Fruit fly (Drosophila melanogaster) whole organism, embryonic: ENCODE results near the gene yellow-f.

Experiments
- Bdp1 ChIP-seq: fragments of 200-800 bp; sonication (Bioruptor generic); optimal IDR thresholded peaks from 3 replicates; lab custom pipeline; 2016; ENCODE audit warnings: missing biosample characterization, missing genetic modification characterization
- CG10431 ChIP-seq: fragments of 200-800 bp; sonication (Bioruptor generic); optimal IDR thresholded peaks from 3 replicates; lab custom pipeline; 2018; ENCODE audit warnings: missing biosample characterization, mild to moderate bottlenecking, missing genetic modification characterization
- CG10565 ChIP-seq: fragments of 200-800 bp; sonication (Bioruptor generic); optimal IDR thresholded peaks from 3 replicates; lab custom pipeline; 2016; ENCODE audit warnings: missing biosample characterization, mild to moderate bottlenecking, missing genetic modification characterization
- CG13624 ChIP-seq: fragments of 200-800 bp; sonication (Bioruptor generic); optimal IDR thresholded peaks from 2 replicates; lab custom pipeline; 2016; ENCODE audit warnings: missing biosample characterization, missing genetic modification characterization
- CG14050 ChIP-seq: fragments of 200-800 bp; sonication (Bioruptor generic); IDR thresholded peaks from 3 replicates; pipeline ENCODE4 v1.3.6; 2022; ENCODE audit warnings: missing biosample characterization, missing genetic modification characterization
- CG14441 ChIP-seq: fragments of 200-800 bp; sonication (Bioruptor generic); IDR thresholded peaks from 2 replicates; pipeline ENCODE4 v1.3.6; 2022; ENCODE audit warnings: missing biosample characterization, missing genetic modification characterization
- CG14667 ChIP-seq: fragments of 200-800 bp; sonication (Bioruptor generic); IDR thresholded peaks from 2 replicates; pipeline ENCODE4 v1.3.6; 2022; ENCODE audit warnings: missing biosample characterization, missing genetic modification characterization
- CG14965 ChIP-seq: fragments of 200-800 bp; sonication (Bioruptor generic); optimal IDR thresholded peaks from 2 replicates; lab custom pipeline; 2016; ENCODE audit warnings: missing biosample characterization, missing genetic modification characterization, borderline replicate concordance
- CG1603 ChIP-seq: fragments of 200-800 bp; sonication (Bioruptor generic); optimal IDR thresholded peaks from 2 replicates; lab custom pipeline; 2019; ENCODE audit warnings: missing biosample characterization, mild to moderate bottlenecking, missing genetic modification characterization, moderate library complexity
- CG1647 ChIP-seq: fragments of 200-800 bp; sonication (Bioruptor generic); optimal IDR thresholded peaks from 3 replicates; lab custom pipeline; 2016; ENCODE audit warnings: missing biosample characterization, missing genetic modification characterization
- CG17328 ChIP-seq: fragments of 200-800 bp; sonication (Bioruptor generic); IDR thresholded peaks from 2 replicates; pipeline ENCODE4 v1.3.6; 2022; ENCODE audit warnings: missing biosample characterization, missing genetic modification characterization
- CG17359 ChIP-seq: fragments of 200-800 bp; sonication (Bioruptor generic); optimal IDR thresholded peaks from 3 replicates; lab custom pipeline; 2018; ENCODE audit warnings: missing biosample characterization, mild to moderate bottlenecking, missing genetic modification characterization, moderate library complexity
- CG18011 ChIP-seq: fragments of 200-800 bp; sonication (Bioruptor generic); optimal IDR thresholded peaks from 2 replicates; lab custom pipeline; 2017; ENCODE audit warnings: missing biosample characterization, missing genetic modification characterization, mild to moderate bottlenecking, moderate library complexity, missing genotype
- CG18262 ChIP-seq: fragments of 200-800 bp; optimal IDR thresholded peaks from 3 replicates; lab custom pipeline; 2019; ENCODE audit warnings: missing biosample characterization, mild to moderate bottlenecking, missing genetic modification characterization, moderate library complexity
- CG31224 ChIP-seq: fragments of 200-800 bp; sonication (Bioruptor generic); IDR thresholded peaks from 2 replicates; pipeline ENCODE4 v1.3.6; 2022; ENCODE audit warnings: missing biosample characterization, missing genetic modification characterization
- CG3281 ChIP-seq: fragments of 200-800 bp; sonication (Bioruptor generic); optimal IDR thresholded peaks from 3 replicates; lab custom pipeline; 2017; ENCODE audit warnings: missing biosample characterization, mild to moderate bottlenecking, missing genetic modification characterization
- CG4328 ChIP-seq: fragments of 200-800 bp; sonication (Bioruptor generic); optimal IDR thresholded peaks from 3 replicates; lab custom pipeline; 2017; ENCODE audit warnings: missing biosample characterization, missing genetic modification reagents, missing genetic modification characterization
- CG4617 ChIP-seq: fragments of 200-800 bp; sonication (Bioruptor generic); optimal IDR thresholded peaks from 3 replicates; lab custom pipeline; 2016; ENCODE audit warnings: missing biosample characterization, missing genetic modification characterization, borderline replicate concordance
- CG7928 ChIP-seq: fragments of 200-800 bp; sonication (Bioruptor generic); optimal IDR thresholded peaks from 2 replicates; lab custom pipeline; 2017; ENCODE audit warnings: missing biosample characterization, mild to moderate bottlenecking, missing genetic modification characterization
- CG9817 ChIP-seq: fragments of 200-800 bp; sonication (Bioruptor generic); optimal IDR thresholded peaks from 2 replicates; lab custom pipeline; 2018; ENCODE audit warnings: missing biosample characterization, mild to moderate bottlenecking, missing genetic modification characterization, moderate library complexity
- Dref ChIP-seq: fragments of 200-800 bp; sonication (Bioruptor generic); IDR thresholded peaks from 2 replicates; pipeline ENCODE4 v1.3.6; 2022; ENCODE audit warnings: missing biosample characterization, missing genetic modification characterization
- E2f1 ChIP-seq: fragments of 200-800 bp; sonication (Bioruptor generic); IDR thresholded peaks from 2 replicates; pipeline ENCODE4 v1.3.6; 2022; ENCODE audit warnings: missing biosample characterization, missing genetic modification characterization
- Fer3 ChIP-seq: fragments of 200-800 bp; sonication (Bioruptor generic); optimal IDR thresholded peaks from 2 replicates; lab custom pipeline; 2018; ENCODE audit warnings: missing biosample characterization, mild to moderate bottlenecking, missing genetic modification characterization, moderate library complexity
- GATAe ChIP-seq: fragments of 200-800 bp; sonication (Bioruptor generic); conservative IDR thresholded peaks from 2 replicates; pipeline ENCODE4 v1.3.6; 2022; ENCODE audit warnings: missing biosample characterization, missing genetic modification characterization
- Hr51 ChIP-seq, 2 experiments: fragments of 200-800 bp; sonication (Bioruptor generic); optimal IDR thresholded peaks; 2 replicates in 1 of 2; 3 replicates in 1 of 2; lab custom pipeline; 2016 to 2018; ENCODE audit warnings: missing biosample characterization in 2 of 2, missing genetic modification characterization in 2 of 2, mild to moderate bottlenecking in 1 of 2, moderate library complexity in 1 of 2
- Max ChIP-seq: fragments of 200-800 bp; sonication (Bioruptor generic); optimal IDR thresholded peaks from 2 replicates; lab custom pipeline; 2016; ENCODE audit warnings: missing biosample characterization, mild to moderate bottlenecking, missing genetic modification characterization
- Mrtf ChIP-seq: fragments of 200-800 bp; sonication (Bioruptor generic); IDR thresholded peaks from 3 replicates; pipeline ENCODE4 v1.3.6; 2022; ENCODE audit warnings: missing biosample characterization, missing genetic modification characterization
- Ptx1 ChIP-seq: fragments of 200-800 bp; sonication (Bioruptor generic); IDR thresholded peaks from 2 replicates; pipeline ENCODE4 v1.3.6; 2022; ENCODE audit warnings: missing biosample characterization, missing genetic modification characterization
- Scr ChIP-seq: fragments of 200-800 bp; sonication (Bioruptor generic); IDR thresholded peaks from 2 replicates; pipeline ENCODE4 v1.3.6; 2022; ENCODE audit warnings: missing biosample characterization, missing genetic modification characterization; ENCODE audit not compliant: partially characterized antibody
- Sox102F ChIP-seq: fragments of 200-800 bp; sonication (Bioruptor generic); optimal IDR thresholded peaks from 2 replicates; lab custom pipeline; 2018; ENCODE audit warnings: missing biosample characterization, mild to moderate bottlenecking, missing genetic modification characterization, moderate library complexity
- ash1 ChIP-seq: fragments of 200-800 bp; sonication (Bioruptor generic); optimal IDR thresholded peaks from 2 replicates; lab custom pipeline; 2018; ENCODE audit warnings: missing biosample characterization, mild to moderate bottlenecking, missing genetic modification characterization
- cg ChIP-seq: fragments of 200-800 bp; sonication (Bioruptor generic); optimal IDR thresholded peaks from 3 replicates; lab custom pipeline; 2019; ENCODE audit warnings: missing biosample characterization, mild to moderate bottlenecking, missing genetic modification characterization, moderate library complexity
- crp ChIP-seq, 2 experiments: fragments of 200-800 bp; sonication (Bioruptor generic); optimal IDR thresholded peaks; 2 replicates in 1 of 2; 3 replicates in 1 of 2; lab custom pipeline; 2017; ENCODE audit warnings: missing biosample characterization in 2 of 2, missing genetic modification characterization in 2 of 2, mild to moderate bottlenecking in 1 of 2, moderate library complexity in 1 of 2
- dmrt99B ChIP-seq: fragments of 200-800 bp; sonication (Bioruptor generic); optimal IDR thresholded peaks from 2 replicates; lab custom pipeline; 2018; ENCODE audit warnings: missing biosample characterization, mild to moderate bottlenecking, missing genetic modification characterization, moderate library complexity
- eve ChIP-seq, 2 experiments: fragments of >200 bp; optimal IDR thresholded peaks; 2 replicates each; lab custom pipeline; 2017; ENCODE audit warnings: missing biosample characterization in 2 of 2, missing genetic modification characterization in 2 of 2
- fu2 ChIP-seq: fragments of 200-800 bp; sonication (Bioruptor generic); optimal IDR thresholded peaks from 2 replicates; lab custom pipeline; 2016; ENCODE audit warnings: missing biosample characterization, missing genetic modification characterization
- gcm ChIP-seq: fragments of 200-800 bp; sonication (Bioruptor generic); optimal IDR thresholded peaks from 2 replicates; lab custom pipeline; 2019; ENCODE audit warnings: missing biosample characterization, mild to moderate bottlenecking, missing genetic modification characterization, moderate library complexity
- grau ChIP-seq: fragments of 200-800 bp; optimal IDR thresholded peaks from 3 replicates; lab custom pipeline; 2019; ENCODE audit warnings: missing biosample characterization, mild to moderate bottlenecking, missing genetic modification characterization, moderate library complexity
- hkb ChIP-seq, 2 experiments: fragments of 200-800 bp in 1 of 2; fragments of >200 bp in 1 of 2; sonication (Bioruptor generic) in 1 of 2; IDR thresholded peaks in 1 of 2; optimal IDR thresholded peaks in 1 of 2; 2 replicates each; pipeline versions ENCODE4 v1.3.6 to Lab custom; 2017 to 2022; ENCODE audit warnings: missing biosample characterization in 1 of 2, missing genetic modification characterization in 1 of 2
- lilli ChIP-seq: fragments of 200-800 bp; sonication (Bioruptor generic); optimal IDR thresholded peaks from 3 replicates; lab custom pipeline; 2016; ENCODE audit warnings: missing biosample characterization, missing genetic modification characterization
- mirr ChIP-seq: fragments of 200-800 bp; sonication (Bioruptor generic); optimal IDR thresholded peaks from 3 replicates; lab custom pipeline; 2018; ENCODE audit warnings: missing biosample characterization, mild to moderate bottlenecking, missing genetic modification characterization
- mld ChIP-seq: fragments of 200-800 bp; sonication (Bioruptor generic); IDR thresholded peaks from 3 replicates; pipeline ENCODE4 v1.3.6; 2022; ENCODE audit warnings: missing biosample characterization, missing genetic modification characterization; ENCODE audit not compliant: partially characterized antibody
- nerfin-1 ChIP-seq: fragments of 200-800 bp; sonication (Bioruptor generic); optimal IDR thresholded peaks from 3 replicates; lab custom pipeline; 2019; ENCODE audit warnings: missing biosample characterization, mild to moderate bottlenecking, missing genetic modification characterization, moderate library complexity
- pan ChIP-seq, 4 experiments: fragments of >200 bp in 3 of 4; fragments of 200-800 bp in 1 of 4; sonication (Bioruptor generic) in 1 of 4; optimal IDR thresholded peaks in 3 of 4; IDR thresholded peaks in 1 of 4; 2 replicates each; pipeline versions ENCODE4 v1.3.6 to Lab custom; 2017 to 2022; ENCODE audit warnings: missing biosample characterization in 2 of 4, missing genetic modification characterization in 2 of 4, mixed read lengths in 1 of 4
- pfk ChIP-seq: fragments of 200-800 bp; sonication (Bioruptor generic); optimal IDR thresholded peaks from 2 replicates; lab custom pipeline; 2018; ENCODE audit warnings: missing biosample characterization, mild to moderate bottlenecking, missing genetic modification characterization, moderate library complexity
- prd ChIP-seq, 3 experiments: fragments of >200 bp in 2 of 3; fragments of 200-800 bp in 1 of 3; sonication (Bioruptor generic) in 1 of 3; optimal IDR thresholded peaks in 2 of 3; IDR thresholded peaks in 1 of 3; 2 replicates in 2 of 3; 3 replicates in 1 of 3; pipeline versions ENCODE4 v1.3.6 to Lab custom; 2017 to 2022; ENCODE audit warnings: missing biosample characterization in 1 of 3, missing genetic modification characterization in 1 of 3
- rib ChIP-seq: fragments of 200-800 bp; sonication (Bioruptor generic); IDR thresholded peaks from 2 replicates; pipeline ENCODE4 v1.3.6; 2022; ENCODE audit warnings: missing biosample characterization, missing genetic modification characterization
- zfh2 ChIP-seq: fragments of 200-800 bp; sonication (Bioruptor generic); optimal IDR thresholded peaks from 2 replicates; lab custom pipeline; 2016; ENCODE audit warnings: missing biosample characterization, missing genetic modification characterization

yellow-f gene

dm6 chr3R:13014168-13014881 is 21.3 kb upstream of the yellow-f start (continued):
- peak; percentile 19 for TF ChIP-seq grau
- TF ChIP-seq mirr (GFP tag; lab: Kevin White, UChicago): no peak
- TF ChIP-seq CG9817 (tag; lab: Kevin White, UChicago): no peak
- TF ChIP-seq CG13624 (GFP tag; lab: Kevin White, UChicago): peak; percentile 20
- TF ChIP-seq CG14667 (GFP tag; lab: Robert Waterston, UW): no peak
- TF ChIP-seq pfk (GFP tag; lab: Kevin White, UChicago): no peak
- TF ChIP-seq Ptx1 (GFP tag; lab: Robert Waterston, UW): peak; percentile 12; the same call in 1 of the 2 replicates
- TF ChIP-seq Mrtf (GFP tag; lab: Robert Waterston, UW): no peak
- TF ChIP-seq eve (GFP tag; optimal IDR thresholded peaks at IDR 0.05; lab: Kevin White, UChicago): no peak
- no peak for TF ChIP-seq gcm (GFP tag; lab: Kevin White, UChicago)
- TF ChIP-seq CG1603 (tag; lab: Kevin White, UChicago): peak; percentile 33
- TF ChIP-seq CG31224 (GFP tag; lab: Robert Waterston, UW): no peak
- TF ChIP-seq lilli (GFP tag; lab: Kevin White, UChicago): no peak
- peak; percentile 16; the same call in 1 of the 3 replicates for TF ChIP-seq CG14050 (GFP tag; lab: Robert Waterston, UW)
- no peak for TF ChIP-seq Dref (GFP tag; lab: Robert Waterston, UW)
- TF ChIP-seq CG18262 (tag; lab: Kevin White, UChicago): no peak
- peak; percentile 21 for TF ChIP-seq Fer3
- no peak for TF ChIP-seq CG4617
- peak; percentile 27 for TF ChIP-seq dmrt99B
- TF ChIP-seq Hr51 (GFP tag; optimal IDR thresholded peaks at IDR 0.05; lab: Kevin White, UChicago): peak in 1 of 2 experiments; percentile 30
- no peak for TF ChIP-seq pan (optimal IDR thresholded peaks at IDR 0.05; lab: Kevin White, UChicago)
- TF ChIP-seq pan (GFP tag; optimal IDR thresholded peaks at IDR 0.05 in 1 of 2, IDR thresholded peaks at IDR 0.05 in 1 of 2): peak in 1 of 2 experiments; percentile 49
- TF ChIP-seq CG4328 (GFP tag; lab: Kevin White, UChicago): no peak
- TF ChIP-seq CG14441: 0 out of 2 replicates have a peak, but pooled peaks have one; percentile 35
- no peak for TF ChIP-seq zfh2
- TF ChIP-seq fu2: no peak
- TF ChIP-seq CG17328: no peak
- no peak for TF ChIP-seq Bdp1
- no peak for TF ChIP-seq prd (optimal IDR thresholded peaks at IDR 0.05; lab: Kevin White, UChicago)
- peak; percentile 56; the same call in 2 of the 3 replicates for TF ChIP-seq prd (GFP tag; IDR thresholded peaks at IDR 0.05; lab: Robert Waterston, UW)
- TF ChIP-seq CG10431 (GFP tag; lab: Kevin White, UChicago): no peak
- TF ChIP-seq CG17359 (tag; lab: Kevin White, UChicago): peak; percentile 21
- no peak for TF ChIP-seq CG1647 (GFP tag; lab: Kevin White, UChicago)
- no peak for TF ChIP-seq Max (GFP tag; lab: Kevin White, UChicago)

DNA sequence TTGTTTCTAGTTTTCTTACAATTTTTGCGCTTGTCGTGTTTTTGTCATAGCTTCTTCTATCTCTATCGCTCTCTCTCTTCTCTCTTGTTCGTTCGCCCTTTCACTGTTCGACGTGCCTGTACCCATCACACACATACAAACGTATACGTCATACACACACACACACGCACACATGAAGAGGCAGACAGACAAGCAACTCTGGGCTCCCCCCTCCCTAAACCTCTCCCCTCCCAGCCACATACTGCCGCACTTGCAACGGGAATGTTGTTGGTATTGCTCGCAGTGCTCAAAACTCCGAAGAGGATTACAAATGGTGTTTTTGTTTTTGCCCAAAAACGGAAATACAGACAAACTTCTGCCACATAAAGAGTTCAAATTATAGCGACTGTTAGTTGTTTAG is 20.0 kb upstream of the yellow-f start:
- TF ChIP-seq CG7928 (GFP tag; lab: Kevin White, UChicago): no peak
- TF ChIP-seq ash1 (GFP tag; lab: Kevin White, UChicago): peak; percentile 54
- no peak for TF ChIP-seq CG14965
- TF ChIP-seq cg (GFP tag; lab: Kevin White, UChicago): peak; percentile 90
- TF ChIP-seq Sox102F: no peak
- peak; percentile 58 for TF ChIP-seq nerfin-1
- TF ChIP-seq mld (GFP tag; lab: Robert Waterston, UW): no peak
- TF ChIP-seq CG3281: no peak
- TF ChIP-seq E2f1 (GFP tag; lab: Robert Waterston, UW): no peak
- no peak for TF ChIP-seq GATAe (GFP tag; lab: Robert Waterston, UW)
- peak; percentile 22; the same call in 1 of the 2 replicates for TF ChIP-seq Scr (GFP tag; lab: Robert Waterston, UW)
- TF ChIP-seq rib (GFP tag; lab: Robert Waterston, UW): peak; percentile 48; the same call in 1 of the 2 replicates
- no peak for TF ChIP-seq crp (GFP tag; optimal IDR thresholded peaks at IDR 0.05; lab: Kevin White, UChicago)
- no peak for TF ChIP-seq CG10565 (GFP tag; lab: Kevin White, UChicago)
- no peak for TF ChIP-seq CG18011 (GFP tag; lab: Kevin White, UChicago)
- no peak for TF ChIP-seq hkb (optimal IDR thresholded peaks at IDR 0.05; lab: Kevin White, UChicago)
- TF ChIP-seq hkb (GFP tag; IDR thresholded peaks at IDR 0.05; lab: Robert Waterston, UW): 0 out of 2 replicates have a peak, but pooled peaks have one; percentile 9
